Worm (Caenorhabditis elegans) whole organism, young adult: ENCODE results near the gene nlp-27.

Experiments
- B0336.3 ChIP-seq: fragments of 200-800 bp; sonication (Bioruptor generic); IDR thresholded peaks from 2 replicates; pipeline ENCODE4 v1.3.6; 2022; ENCODE audit warnings: missing genetic modification characterization, missing compliant biosample characterization
- F10E7.11 ChIP-seq: sonication (generic microtip); optimal IDR thresholded peaks from 2 replicates; lab custom pipeline; 2017; ENCODE audit warnings: mild to moderate bottlenecking, missing genetic modification characterization, moderate library complexity, missing compliant biosample characterization
- F49E8.2 ChIP-seq: sonication (generic microtip); optimal IDR thresholded peaks from 3 replicates; lab custom pipeline; 2017; ENCODE audit warnings: missing genetic modification characterization, mild to moderate bottlenecking, missing compliant biosample characterization, antibody characterized with exemption, moderate library complexity; ENCODE audit not compliant: insufficient read depth
- K12H6.12 ChIP-seq: fragments of 200-800 bp; sonication (Bioruptor generic); optimal IDR thresholded peaks from 2 replicates; lab custom pipeline; 2018; ENCODE audit warnings: mild to moderate bottlenecking, missing genetic modification characterization, missing compliant biosample characterization
- Y53F4B.3 ChIP-seq: fragments of 200-800 bp; sonication (Bioruptor generic); IDR thresholded peaks from 2 replicates; pipeline ENCODE4 v1.3.6; 2022; ENCODE audit warnings: missing genetic modification reagents, missing genetic modification characterization, missing compliant biosample characterization
- Y56A3A.18 ChIP-seq: fragments of 200-800 bp; sonication (Bioruptor generic); IDR thresholded peaks from 2 replicates; pipeline ENCODE4 v1.3.6; 2022; ENCODE audit warnings: missing genetic modification reagents, missing genetic modification characterization, missing compliant biosample characterization
- ZK185.1 ChIP-seq: sonication (generic microtip); optimal IDR thresholded peaks from 2 replicates; lab custom pipeline; 2016; ENCODE audit warnings: mild to moderate bottlenecking, missing genetic modification characterization, missing compliant biosample characterization; ENCODE audit not compliant: poor library complexity, severe bottlenecking
- akir-1 ChIP-seq: fragments of 200-800 bp; sonication (Bioruptor generic); optimal IDR thresholded peaks from 2 replicates; lab custom pipeline; 2018; ENCODE audit warnings: mild to moderate bottlenecking, missing genetic modification characterization, moderate library complexity, missing compliant biosample characterization
- aptf-2 ChIP-seq: fragments of 200-800 bp; sonication (Bioruptor generic); conservative IDR thresholded peaks from 2 replicates; pipeline ENCODE4 v1.3.6; 2022; ENCODE audit warnings: missing genetic modification reagents, missing genetic modification characterization, missing compliant biosample characterization
- aptf-3 ChIP-seq: fragments of 200-800 bp; sonication (Bioruptor generic); IDR thresholded peaks from 2 replicates; pipeline ENCODE4 v1.3.6; 2022; ENCODE audit warnings: missing genetic modification characterization, missing compliant biosample characterization
- atf-7 ChIP-seq: sonication (generic microtip); optimal IDR thresholded peaks from 2 replicates; lab custom pipeline; 2017; ENCODE audit warnings: mild to moderate bottlenecking, missing genetic modification characterization, missing compliant biosample characterization
- cebp-1 ChIP-seq, 2 experiments: fragments of 200-800 bp in 1 of 2; sonication (Bioruptor generic) in 1 of 2; sonication (generic microtip) in 1 of 2; IDR thresholded peaks in 1 of 2; optimal IDR thresholded peaks in 1 of 2; 2 replicates each; pipeline versions ENCODE4 v1.3.6 to Lab custom; 2017 to 2022; ENCODE audit warnings: missing compliant biosample characterization in 2 of 2, missing genetic modification characterization in 2 of 2, mild to moderate bottlenecking in 1 of 2, missing genetic modification reagents in 1 of 2, moderate library complexity in 1 of 2
- ceh-100 ChIP-seq: fragments of 200-800 bp; sonication (Bioruptor generic); IDR thresholded peaks from 2 replicates; pipeline ENCODE4 v1.3.6; 2022; ENCODE audit warnings: missing genetic modification reagents, missing genetic modification characterization, missing compliant biosample characterization
- ceh-91 ChIP-seq: fragments of 200-800 bp; sonication (Bioruptor generic); IDR thresholded peaks from 2 replicates; pipeline ENCODE4 v1.3.6; 2022; ENCODE audit warnings: missing genetic modification reagents, missing genetic modification characterization, missing compliant biosample characterization
- dox-1 ChIP-seq: fragments of 200-800 bp; sonication (Bioruptor generic); IDR thresholded peaks from 2 replicates; pipeline ENCODE4 v1.3.6; 2022; ENCODE audit warnings: missing genetic modification reagents, missing genetic modification characterization, missing compliant biosample characterization
- dpff-1 ChIP-seq: sonication (generic microtip); optimal IDR thresholded peaks from 2 replicates; lab custom pipeline; 2017; ENCODE audit warnings: mild to moderate bottlenecking, missing genetic modification characterization, missing compliant biosample characterization
- egl-18 ChIP-seq: fragments of 200-800 bp; sonication (Bioruptor generic); IDR thresholded peaks from 2 replicates; pipeline ENCODE4 v1.3.6; 2022; ENCODE audit warnings: missing genetic modification reagents, missing genetic modification characterization, missing compliant biosample characterization
- ets-4 ChIP-seq: fragments of 200-800 bp; sonication (Bioruptor generic); optimal IDR thresholded peaks from 2 replicates; lab custom pipeline; 2018; ENCODE audit warnings: mild to moderate bottlenecking, missing genetic modification characterization, missing compliant biosample characterization
- fkh-3 ChIP-seq: sonication (generic microtip); optimal IDR thresholded peaks from 2 replicates; lab custom pipeline; 2016; ENCODE audit warnings: mild to moderate bottlenecking, missing genetic modification characterization, missing compliant biosample characterization
- hlh-12 ChIP-seq: sonication (generic microtip); optimal IDR thresholded peaks from 2 replicates; lab custom pipeline; 2016; ENCODE audit warnings: missing genetic modification characterization, missing compliant biosample characterization
- let-607 ChIP-seq, 2 experiments: fragments of 200-800 bp in 1 of 2; sonication (Bioruptor generic) in 1 of 2; sonication (generic microtip) in 1 of 2; optimal IDR thresholded peaks; 2 replicates each; lab custom pipeline; 2016 to 2018; ENCODE audit warnings: mild to moderate bottlenecking in 2 of 2, missing compliant biosample characterization in 2 of 2, missing genetic modification characterization in 2 of 2, moderate library complexity in 2 of 2, missing genotype in 1 of 2
- lin-26 ChIP-seq: fragments of 200-800 bp; sonication (Bioruptor generic); IDR thresholded peaks from 2 replicates; pipeline ENCODE4 v1.3.6; 2022; ENCODE audit warnings: missing genetic modification reagents, missing genetic modification characterization, missing compliant biosample characterization
- lin-54 ChIP-seq: fragments of 200-800 bp; sonication (Bioruptor generic); optimal IDR thresholded peaks from 2 replicates; lab custom pipeline; 2018; ENCODE audit warnings: mild to moderate bottlenecking, missing genetic modification characterization, missing compliant biosample characterization
- lir-1 ChIP-seq: fragments of 200-800 bp; sonication (Bioruptor generic); conservative IDR thresholded peaks from 2 replicates; pipeline ENCODE4 v1.3.6; 2022; ENCODE audit warnings: missing genetic modification reagents, missing genetic modification characterization, missing compliant biosample characterization
- lsl-1 ChIP-seq: fragments of 200-800 bp; sonication (Bioruptor generic); optimal IDR thresholded peaks from 2 replicates; lab custom pipeline; 2018; ENCODE audit warnings: mild to moderate bottlenecking, missing genetic modification characterization, moderate library complexity, missing compliant biosample characterization
- madf-6 ChIP-seq: fragments of 200-800 bp; sonication (Bioruptor generic); IDR thresholded peaks from 2 replicates; pipeline ENCODE4 v1.3.6; 2022; ENCODE audit warnings: missing genetic modification reagents, missing genetic modification characterization, missing compliant biosample characterization
- madf-8 ChIP-seq: fragments of 200-800 bp; sonication (Bioruptor generic); conservative IDR thresholded peaks from 2 replicates; pipeline ENCODE4 v1.3.6; 2022; ENCODE audit warnings: missing genetic modification reagents, missing genetic modification characterization, missing compliant biosample characterization
- mcd-1 ChIP-seq: fragments of 200-800 bp; sonication (Bioruptor generic); IDR thresholded peaks from 2 replicates; pipeline ENCODE4 v1.3.6; 2022; ENCODE audit warnings: missing genetic modification reagents, missing genetic modification characterization, missing compliant biosample characterization
- nfya-1 ChIP-seq: sonication (generic microtip); optimal IDR thresholded peaks from 2 replicates; lab custom pipeline; 2017; ENCODE audit warnings: antibody characterized with exemption, missing compliant biosample characterization, missing genetic modification characterization, borderline replicate concordance; ENCODE audit not compliant: insufficient read depth
- nfyb-1 ChIP-seq: fragments of 200-800 bp; sonication (Bioruptor generic); IDR thresholded peaks from 2 replicates; pipeline ENCODE4 v1.3.6; 2022; ENCODE audit warnings: missing genetic modification reagents, missing genetic modification characterization, missing compliant biosample characterization
- nhr-120 ChIP-seq: fragments of 200-800 bp; sonication (Bioruptor generic); IDR thresholded peaks from 2 replicates; pipeline ENCODE4 v1.3.6; 2022; ENCODE audit warnings: missing genetic modification characterization, missing compliant biosample characterization
- snpc-1.1 ChIP-seq: sonication (generic microtip); optimal IDR thresholded peaks from 2 replicates; lab custom pipeline; 2017; ENCODE audit warnings: missing genetic modification characterization, mild to moderate bottlenecking, missing compliant biosample characterization, antibody characterized with exemption, moderate library complexity, missing genotype, missing genetic modification reagents; ENCODE audit not compliant: insufficient read depth
- tbx-9 ChIP-seq: sonication (generic microtip); optimal IDR thresholded peaks from 2 replicates; lab custom pipeline; 2016; ENCODE audit warnings: borderline replicate concordance, missing genetic modification characterization, inconsistent platforms, missing compliant biosample characterization
- unc-130 ChIP-seq: sonication (generic microtip); optimal IDR thresholded peaks from 2 replicates; lab custom pipeline; 2016; ENCODE audit warnings: missing genetic modification reagents, missing genetic modification characterization, missing compliant biosample characterization
- ztf-28 ChIP-seq: fragments of 200-800 bp; sonication (Bioruptor generic); IDR thresholded peaks from 2 replicates; pipeline ENCODE4 v1.3.6; 2022; ENCODE audit warnings: missing genetic modification reagents, missing genetic modification characterization, missing compliant biosample characterization
- ztf-3 ChIP-seq: fragments of 200-800 bp; sonication (Bioruptor generic); optimal IDR thresholded peaks from 2 replicates; lab custom pipeline; 2018; ENCODE audit warnings: mild to moderate bottlenecking, missing genetic modification characterization, missing compliant biosample characterization
- ztf-6 ChIP-seq: fragments of 200-800 bp; sonication (Bioruptor generic); IDR thresholded peaks from 2 replicates; pipeline ENCODE4 v1.3.6; 2022; ENCODE audit warnings: missing genetic modification reagents, missing genetic modification characterization, missing compliant biosample characterization

Gene nlp-27

ce11 chrV:4016780-4017179 lies 27.6 kb downstream of the nlp-27 start, which contains the start of gene srw-89:
Gene srw-89, plus strand, starts transcription at chrV:4017080.
- no peak for TF ChIP-seq egl-18
- no peak for TF ChIP-seq ztf-3 (GFP tag; lab: Kevin White, UChicago)
- TF ChIP-seq dox-1 (GFP tag; lab: Robert Waterston, UW), result no peak
- no peak for TF ChIP-seq K12H6.12
- no peak for TF ChIP-seq snpc-1.1
- TF ChIP-seq Y53F4B.3, result no peak
- no peak for TF ChIP-seq aptf-2
- TF ChIP-seq unc-130 (GFP tag; lab: Kevin White, UChicago), result no peak
- no peak for TF ChIP-seq madf-6 (GFP tag; lab: Robert Waterston, UW)

ce11 chrV:4018591-4018990 lies 29.4 kb downstream of the nlp-27 start:
- TF ChIP-seq ceh-100 (GFP tag; lab: Robert Waterston, UW) (no peak), aptf-2 (no peak)
- TF ChIP-seq, all 124 proteins: peak for 0

ce11 chrV:4019188-4019587 lies 30.0 kb downstream of the nlp-27 start, which contains the start of gene K09D9.3:
Gene K09D9.3, plus strand, starts transcription at chrV:4019488.
- TF ChIP-seq ceh-91, result no peak
- TF ChIP-seq mcd-1 (GFP tag; lab: Robert Waterston, UW), result no peak
- no peak for TF ChIP-seq ztf-6 (GFP tag; lab: Robert Waterston, UW)
- TF ChIP-seq F49E8.2 (tag; lab: Kevin White, UChicago), result no peak
- no peak for TF ChIP-seq lir-1 (GFP tag; lab: Robert Waterston, UW)
- no peak for TF ChIP-seq ztf-3 (GFP tag; lab: Kevin White, UChicago)
- TF ChIP-seq ztf-28 (GFP tag; lab: Robert Waterston, UW), result no peak
- no peak for TF ChIP-seq F10E7.11 (tag; lab: Kevin White, UChicago)

- TF ChIP-seq nhr-120 (GFP tag; lab: Robert Waterston, UW) (no peak), Y56A3A.18 (GFP tag; lab: Robert Waterston, UW) (no peak), fkh-3 (tag; lab: Kevin White, UChicago) (no peak), hlh-12 (tag; lab: Kevin White, UChicago) (no peak), ceh-91 (no peak), tbx-9 (tag; lab: Kevin White, UChicago) (no peak), madf-8 (GFP tag; lab: Robert Waterston, UW) (no peak)
These were observed 32.6 kb downstream of the nlp-27 start, which contains the start of gene K09D9.14 for ce11 chrV:4021776-4022175. Gene K09D9.14, minus strand, starts transcription at chrV:4021876.

- TF ChIP-seq atf-7 (tag; lab: Kevin White, UChicago) (no peak), lin-54 (GFP tag; lab: Kevin White, UChicago) (no peak), dpff-1 (tag; lab: Kevin White, UChicago) (no peak), ets-4 (GFP tag; lab: Kevin White, UChicago) (no peak), nfyb-1 (GFP tag; lab: Robert Waterston, UW) (no peak), nfya-1 (no peak), F49E8.2 (tag; lab: Kevin White, UChicago) (no peak), tbx-9 (tag; lab: Kevin White, UChicago) (no peak), B0336.3 (GFP tag; lab: Robert Waterston, UW) (no peak)
These were observed 33.1 kb downstream of the nlp-27 start, which contains the start of gene cyp-35A3 for ce11 chrV:4022309-4022708. Gene cyp-35A3, plus strand, starts transcription at chrV:4022609.

ce11 chrV:4024777-4025176 lies 35.6 kb downstream of the nlp-27 start, which contains the start of gene K09D9.1:
Gene K09D9.1, plus strand, starts transcription at chrV:4025047.
- TF ChIP-seq lsl-1 (GFP tag; lab: Kevin White, UChicago), result no peak
- TF ChIP-seq cebp-1 (GFP tag; IDR thresholded peaks at IDR 0.05; lab: Robert Waterston, UW), result peak; percentile 93
- peak; percentile 95 for TF ChIP-seq cebp-1 (tag; optimal IDR thresholded peaks at IDR 0.05; lab: Kevin White, UChicago)
- TF ChIP-seq nhr-120 (GFP tag; lab: Robert Waterston, UW), result no peak
- TF ChIP-seq tbx-9 (tag; lab: Kevin White, UChicago), result no peak
- peak; percentile 53; the same call in 1 of the 2 replicates for TF ChIP-seq dox-1 (GFP tag; lab: Robert Waterston, UW)
- no peak for TF ChIP-seq ceh-100 (GFP tag; lab: Robert Waterston, UW)
- peak in 1 of 2 experiments; percentile 29 for TF ChIP-seq let-607 (tag; optimal IDR thresholded peaks at IDR 0.05; lab: Kevin White, UChicago)
- TF ChIP-seq aptf-3 (GFP tag; lab: Robert Waterston, UW), result no peak
- peak; percentile 31 for TF ChIP-seq ZK185.1 (tag; lab: Kevin White, UChicago)
- TF ChIP-seq lin-26 (GFP tag; lab: Robert Waterston, UW), result no peak
- TF ChIP-seq ets-4 (GFP tag; lab: Kevin White, UChicago), result peak; percentile 2
- no peak for TF ChIP-seq akir-1 (GFP tag; lab: Kevin White, UChicago)
